Worm (Caenorhabditis elegans): ENCODE measurements around the gene F18H3.4.
A peak's percentile ranks its signal among the peaks of the same experiment; 100 is the strongest.

F18H3.4 gene

DNA sequence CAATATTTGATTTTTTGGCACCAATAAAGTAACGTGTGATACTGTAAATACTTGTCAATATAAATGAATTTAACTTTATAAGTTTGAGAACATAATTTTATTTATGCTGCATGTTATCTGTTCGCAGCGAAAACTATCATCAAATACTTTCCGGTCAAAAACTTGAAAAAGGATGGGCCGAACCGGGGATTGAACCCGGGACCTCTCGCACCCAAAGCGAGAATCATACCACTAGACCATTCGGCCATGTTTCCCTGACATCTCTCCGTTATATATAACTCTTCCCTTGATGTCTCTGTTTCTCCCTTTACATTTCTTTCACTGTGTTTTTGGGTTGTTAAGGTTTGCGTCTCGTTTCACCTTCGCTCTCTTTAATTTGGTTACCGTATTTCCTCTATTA is 17.1 kb upstream of the F18H3.4 start (continued):
- TF ChIP-seq unc-62 (GFP tag; optimal IDR thresholded peaks at IDR 0.05) = no peak
- TF ChIP-seq nhr-12 (tag; optimal IDR thresholded peaks at IDR 0.05) = no peak
- peak; percentile 62 for TF ChIP-seq nhr-85 (tag)
- TF ChIP-seq aha-1 (tag; optimal IDR thresholded peaks at IDR 0.05) = no peak
- no peak for TF ChIP-seq zip-4 (GFP tag; optimal IDR thresholded peaks at IDR 0.05)
- TF ChIP-seq skn-1 (tag; optimal IDR thresholded peaks at IDR 0.05) = peak; percentile 31
- peak; percentile 18 for TF ChIP-seq xbp-1 (tag; optimal IDR thresholded peaks at IDR 0.05)
- no peak for TF ChIP-seq grh-1 (GFP tag; IDR thresholded peaks at IDR 0.05)
- TF ChIP-seq unc-130 (tag; optimal IDR thresholded peaks at IDR 0.05) = no peak
- TF ChIP-seq mep-1 (tag; optimal IDR thresholded peaks at IDR 0.05) = peak; percentile 50
- TF ChIP-seq lin-39 (tag; optimal IDR thresholded peaks at IDR 0.05) = no peak
- no peak for TF ChIP-seq unc-30 (tag; optimal IDR thresholded peaks at IDR 0.05)
- peak; percentile 16 for TF ChIP-seq blmp-1 (tag; optimal IDR thresholded peaks at IDR 0.05)
- TF ChIP-seq egl-13 (tag; optimal IDR thresholded peaks at IDR 0.05) = no peak
- TF ChIP-seq efl-1 (optimal IDR thresholded peaks at IDR 0.05) = peak; percentile 5 to 11
- peak in 1 of 2 experiments; percentile 92 for TF ChIP-seq efl-1 (GFP tag; optimal IDR thresholded peaks at IDR 0.05 in 1 of 2)
- peak; percentile 67 for TF ChIP-seq dsc-1 (tag; optimal IDR thresholded peaks at IDR 0.05)
- TF ChIP-seq lin-14 (GFP tag; optimal IDR thresholded peaks at IDR 0.05) = peak; percentile 59
- peak in 2 of 3 experiments; percentile 6 to 46 for TF ChIP-seq ceh-82 (tag; optimal IDR thresholded peaks at IDR 0.05)
- peak; percentile 27 to 54 for TF ChIP-seq lin-35 (GFP tag; optimal IDR thresholded peaks at IDR 0.05)
- no peak for TF ChIP-seq ama-1 (optimal IDR thresholded peaks at IDR 0.05)
- TF ChIP-seq rnt-1 (tag; optimal IDR thresholded peaks at IDR 0.05) = peak; percentile 39
- no peak for TF ChIP-seq ceh-8 (GFP tag; optimal IDR thresholded peaks at IDR 0.05)
- no peak for TF ChIP-seq C04F5.9 (tag; optimal IDR thresholded peaks at IDR 0.05)
- TF ChIP-seq nhr-20 (tag; optimal IDR thresholded peaks at IDR 0.05) = peak; percentile 61
- TF ChIP-seq pag-3 (tag; optimal IDR thresholded peaks at IDR 0.05; ENCODE audit: borderline replicate concordance, insufficient read depth) = no peak
- no peak for TF ChIP-seq nhr-76 (tag; optimal IDR thresholded peaks at IDR 0.05)
- no peak for TF ChIP-seq tlp-1 (tag; optimal IDR thresholded peaks at IDR 0.05)

- peak; percentile 63 for TF ChIP-seq efl-3 (GFP tag; optimal IDR thresholded peaks at IDR 0.05)
- peak; percentile 95 for TF ChIP-seq fkh-10 (GFP tag; optimal IDR thresholded peaks at IDR 0.05)
- peak; percentile 97 for TF ChIP-seq nhr-47 (tag; optimal IDR thresholded peaks at IDR 0.05)
- peak; percentile 91 for TF ChIP-seq zip-4 (GFP tag; optimal IDR thresholded peaks at IDR 0.05)
- TF ChIP-seq sup-37 (GFP tag; optimal IDR thresholded peaks at IDR 0.05) = peak; percentile 35
- TF ChIP-seq nhr-84 (tag; optimal IDR thresholded peaks at IDR 0.05) = no peak
- TF ChIP-seq nhr-71 (tag; optimal IDR thresholded peaks at IDR 0.05) = peak; percentile 93
- TF ChIP-seq Y116A8C.19 (tag; optimal IDR thresholded peaks at IDR 0.05; ENCODE audit: borderline replicate concordance) = no peak
- peak; percentile 91 for TF ChIP-seq nhr-20 (tag; optimal IDR thresholded peaks at IDR 0.05)
- TF ChIP-seq unc-62 (GFP tag; optimal IDR thresholded peaks at IDR 0.05) = no peak
- TF ChIP-seq ztf-4 (tag; optimal IDR thresholded peaks at IDR 0.05) = peak; percentile 90
- TF ChIP-seq blmp-1 (tag; optimal IDR thresholded peaks at IDR 0.05) = peak; percentile 27
- TF ChIP-seq zag-1 (tag; optimal IDR thresholded peaks at IDR 0.05) = peak; percentile 59
- no peak for TF ChIP-seq ces-1 (GFP tag; optimal IDR thresholded peaks at IDR 0.05)
- peak; percentile 95 for TF ChIP-seq nhr-90 (tag; optimal IDR thresholded peaks at IDR 0.05; ENCODE audit: poor library complexity)
- peak; percentile 72 for TF ChIP-seq fkh-4 (tag; optimal IDR thresholded peaks at IDR 0.05; ENCODE audit: borderline replicate concordance)
- peak; percentile 38 to 46 (median 40) for TF ChIP-seq dpl-1 (GFP tag; optimal IDR thresholded peaks at IDR 0.05)
- TF ChIP-seq lin-15B (tag; optimal IDR thresholded peaks at IDR 0.05) = peak; percentile 30
- TF ChIP-seq aha-1 (tag; optimal IDR thresholded peaks at IDR 0.05) = no peak
- peak; percentile 91 for TF ChIP-seq tbx-2 (tag; optimal IDR thresholded peaks at IDR 0.05)
- peak; percentile 87 for TF ChIP-seq nhr-77 (tag; optimal IDR thresholded peaks at IDR 0.05)
- TF ChIP-seq lin-35 (GFP tag; optimal IDR thresholded peaks at IDR 0.05) = peak; percentile 44 to 83
- TF ChIP-seq swsn-7 (tag; optimal IDR thresholded peaks at IDR 0.05) = peak; percentile 89
- peak; percentile 95 for TF ChIP-seq nhr-11 (tag; optimal IDR thresholded peaks at IDR 0.05)
- peak; percentile 97 for TF ChIP-seq C16A3.4 (tag; optimal IDR thresholded peaks at IDR 0.05)
- peak; percentile 32 for TF ChIP-seq C04F5.9 (tag; optimal IDR thresholded peaks at IDR 0.05)
- peak; percentile 81 for TF ChIP-seq snpc-4 (tag; optimal IDR thresholded peaks at IDR 0.05)
- TF ChIP-seq fkh-8 (tag; optimal IDR thresholded peaks at IDR 0.05) = peak; percentile 82
- TF ChIP-seq aly-2 (tag; optimal IDR thresholded peaks at IDR 0.05) = peak; percentile 88
- TF ChIP-seq pax-3 (tag; optimal IDR thresholded peaks at IDR 0.05) = peak; percentile 63
- peak; percentile 84 for TF ChIP-seq egl-13 (tag; optimal IDR thresholded peaks at IDR 0.05)
- peak; percentile 98 for TF ChIP-seq dsc-1 (tag; optimal IDR thresholded peaks at IDR 0.05)
- peak; percentile 93 for TF ChIP-seq nhr-85 (tag)
- TF ChIP-seq lsy-2 (tag; optimal IDR thresholded peaks at IDR 0.05) = peak; percentile 88
These were observed 14.5 kb upstream of the F18H3.4 start for ce11 chrX:13514384-13514783.

Data from whole organism, L1 larva.